Fruit fly (Drosophila melanogaster): ENCODE data around the gene CG13361.

Gene CG13361

DNA sequence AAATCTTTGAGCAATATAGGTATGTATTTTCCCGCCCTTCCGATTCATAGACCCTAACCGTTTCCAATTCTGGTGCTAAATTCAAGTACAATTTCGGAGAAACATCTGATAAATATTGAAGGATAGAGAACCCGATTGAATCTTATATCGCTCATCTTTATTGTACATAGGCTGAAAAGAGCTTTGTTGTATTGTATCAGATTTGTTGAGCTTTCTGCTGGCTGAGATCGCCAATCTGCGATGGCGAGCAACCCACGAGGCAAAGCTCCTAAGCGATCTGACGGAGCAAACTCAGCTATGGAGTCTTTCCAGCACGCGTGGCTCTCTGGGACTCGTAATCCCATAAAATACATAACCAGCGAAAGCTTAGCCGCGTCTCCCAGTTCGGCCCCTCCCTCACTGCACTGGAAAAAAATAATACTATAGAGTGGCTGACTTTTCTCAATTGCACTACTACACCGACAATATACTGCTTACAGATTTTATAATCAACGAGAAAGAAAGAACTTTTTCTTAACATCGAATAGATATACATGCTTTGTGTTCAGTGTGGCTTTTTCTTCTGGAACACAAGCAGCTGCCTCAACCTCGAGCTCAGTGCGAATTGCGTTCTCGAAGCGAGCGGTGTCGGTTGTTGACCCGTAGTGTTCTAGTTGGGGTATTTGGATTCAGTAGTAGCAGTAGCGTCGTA lies 2.3 kb upstream of the CG13361 start (continued):
- TF ChIP-seq grau (tag; optimal IDR thresholded peaks at IDR 0.05) = peak; percentile 85
- TF ChIP-seq CG13424 (tag; optimal IDR thresholded peaks at IDR 0.05) = peak; percentile 75
- peak; percentile 66 for TF ChIP-seq CG6683 (GFP tag; optimal IDR thresholded peaks at IDR 0.05)
- TF ChIP-seq CG16863 (GFP tag; optimal IDR thresholded peaks at IDR 0.05) = peak; percentile 68
- TF ChIP-seq bcd (GFP tag; optimal IDR thresholded peaks at IDR 0.05) = peak; percentile 83
- peak; percentile 71 for TF ChIP-seq CG9727 (GFP tag; optimal IDR thresholded peaks at IDR 0.05)
- TF ChIP-seq jing (GFP tag; optimal IDR thresholded peaks at IDR 0.05) = peak; percentile 36
- TF ChIP-seq CG7987 (GFP tag; optimal IDR thresholded peaks at IDR 0.05) = peak; percentile 54
- peak; percentile 70 for TF ChIP-seq Ravus (GFP tag; IDR thresholded peaks at IDR 0.05)
- TF ChIP-seq CG6272 (GFP tag; IDR thresholded peaks at IDR 0.05) = peak; percentile 48
- peak; percentile 72 to 74 for TF ChIP-seq chif (GFP tag; optimal IDR thresholded peaks at IDR 0.05)
- peak; percentile 89 for TF ChIP-seq her (GFP tag; optimal IDR thresholded peaks at IDR 0.05)
- peak; percentile 78 for TF ChIP-seq Aef1 (GFP tag; IDR thresholded peaks at IDR 0.05)
- TF ChIP-seq CG10979 (tag; optimal IDR thresholded peaks at IDR 0.05) = peak; percentile 60
- TF ChIP-seq CTCF (GFP tag; optimal IDR thresholded peaks at IDR 0.05) = peak; percentile 8
- TF ChIP-seq Camta (GFP tag; optimal IDR thresholded peaks at IDR 0.05) = peak; percentile 65
- TF ChIP-seq CG12219 (GFP tag; optimal IDR thresholded peaks at IDR 0.05) = peak; percentile 68
- TF ChIP-seq CG3407 (GFP tag; optimal IDR thresholded peaks at IDR 0.05) = peak; percentile 56
- TF ChIP-seq gro (GFP tag; optimal IDR thresholded peaks at IDR 0.05) = peak; percentile 96
- peak; percentile 76 for TF ChIP-seq CG12071 (GFP tag; optimal IDR thresholded peaks at IDR 0.05)
- TF ChIP-seq CG10209 (GFP tag; optimal IDR thresholded peaks at IDR 0.05) = peak; percentile 80
- no peak for TF ChIP-seq Lpt (GFP tag; optimal IDR thresholded peaks at IDR 0.05)
- no peak for TF ChIP-seq BEAF-32 (GFP tag; optimal IDR thresholded peaks at IDR 0.05)
- peak; percentile 75 for TF ChIP-seq Xrp1 (GFP tag; IDR thresholded peaks at IDR 0.05)
- TF ChIP-seq D19A (tag; optimal IDR thresholded peaks at IDR 0.05) = peak; percentile 65
- peak; percentile 36 for TF ChIP-seq CG2116 (GFP tag; optimal IDR thresholded peaks at IDR 0.05)
- no peak for TF ChIP-seq CG15479 (GFP tag; optimal IDR thresholded peaks at IDR 0.05)
- TF ChIP-seq Six4 (GFP tag; optimal IDR thresholded peaks at IDR 0.05) = peak; percentile 69
- TF ChIP-seq ab (GFP tag; optimal IDR thresholded peaks at IDR 0.05) = peak; percentile 71
- peak; percentile 92 for TF ChIP-seq Dip3 (GFP tag; optimal IDR thresholded peaks at IDR 0.05)
- peak; percentile 84 for TF ChIP-seq CG30403 (GFP tag; optimal IDR thresholded peaks at IDR 0.05)
- TF ChIP-seq mirr (GFP tag; optimal IDR thresholded peaks at IDR 0.05) = no peak
- peak; percentile 77 for TF ChIP-seq CG1647 (GFP tag; optimal IDR thresholded peaks at IDR 0.05)
- no peak for TF ChIP-seq CG30020 (tag; optimal IDR thresholded peaks at IDR 0.05)
- TF ChIP-seq Fer1 (GFP tag; optimal IDR thresholded peaks at IDR 0.05) = peak; percentile 88
- TF ChIP-seq toy (GFP tag; IDR thresholded peaks at IDR 0.05) = peak; percentile 83
- peak; percentile 67 for TF ChIP-seq CG4730 (GFP tag; IDR thresholded peaks at IDR 0.05)
- TF ChIP-seq tup (GFP tag; optimal IDR thresholded peaks at IDR 0.05) = peak; percentile 81
- no peak for TF ChIP-seq Kr (GFP tag; optimal IDR thresholded peaks at IDR 0.05)
- TF ChIP-seq CG17802 (tag; optimal IDR thresholded peaks at IDR 0.05) = peak; percentile 47
- peak; percentile 61 for TF ChIP-seq phol (tag; optimal IDR thresholded peaks at IDR 0.05)
- TF ChIP-seq ci (GFP tag; IDR thresholded peaks at IDR 0.05) = peak; percentile 87
- TF ChIP-seq HLH3B (GFP tag; IDR thresholded peaks at IDR 0.05) = peak; percentile 76
- TF ChIP-seq CG10543 (GFP tag; optimal IDR thresholded peaks at IDR 0.05) = peak; percentile 83
- no peak for TF ChIP-seq CG2202 (tag; optimal IDR thresholded peaks at IDR 0.05)
- no peak for TF ChIP-seq eve (GFP tag; optimal IDR thresholded peaks at IDR 0.05)
- TF ChIP-seq trh (GFP tag; optimal IDR thresholded peaks at IDR 0.05) = peak; percentile 42
- TF ChIP-seq pnt (GFP tag; optimal IDR thresholded peaks at IDR 0.05) = peak; percentile 78
- peak; percentile 90 for TF ChIP-seq dysf (GFP tag; IDR thresholded peaks at IDR 0.05)
- peak; percentile 88 for TF ChIP-seq ems (GFP tag; optimal IDR thresholded peaks at IDR 0.05)
- peak; percentile 84 for TF ChIP-seq CG17359 (tag; optimal IDR thresholded peaks at IDR 0.05)

Data from whole organism, embryonic.